Worm (Caenorhabditis elegans): Measurements from ENCODE around the gene cutc-1.
A peak's percentile ranks its signal among the peaks of the same experiment; 100 is the strongest.

The cutc-1 gene

DNA sequence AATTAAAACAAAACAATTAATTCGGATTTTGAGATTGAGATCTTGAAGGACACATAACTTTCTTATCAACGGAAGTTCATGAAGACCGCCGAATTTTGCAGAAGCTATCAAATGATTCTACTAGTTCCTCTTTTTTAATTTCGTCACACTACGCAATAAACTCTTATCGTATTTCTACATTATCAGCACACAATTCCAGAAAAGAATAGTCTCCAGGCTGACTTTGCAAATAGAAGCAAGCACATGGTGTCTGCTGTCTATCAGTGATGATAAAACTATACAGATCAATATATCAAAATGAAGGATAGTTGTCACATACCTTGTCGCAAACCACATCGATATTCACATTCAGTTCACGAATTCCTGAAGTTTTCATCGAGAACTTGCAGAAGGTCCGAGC lies 2.9 kb downstream of the cutc-1 start:
- TF ChIP-seq aly-2 (tag; optimal IDR thresholded peaks at IDR 0.05) (no peak), lsy-12 (tag; optimal IDR thresholded peaks at IDR 0.05) (no peak), nhr-77 (tag; optimal IDR thresholded peaks at IDR 0.05) (no peak), ztf-4 (tag; optimal IDR thresholded peaks at IDR 0.05) (no peak), ceh-82 (tag; optimal IDR thresholded peaks at IDR 0.05) (no peak), nhr-25 (tag; optimal IDR thresholded peaks at IDR 0.05) (no peak), egl-27 (tag; optimal IDR thresholded peaks at IDR 0.05) (no peak), zag-1 (tag; optimal IDR thresholded peaks at IDR 0.05) (no peak), pha-4 (tag; optimal IDR thresholded peaks at IDR 0.05) (peak; percentile 53), nfya-1 (tag; optimal IDR thresholded peaks at IDR 0.05; ENCODE audit: insufficient read depth) (peak; percentile 5), lin-15B (tag; optimal IDR thresholded peaks at IDR 0.05) (no peak), nhr-23 (tag; optimal IDR thresholded peaks at IDR 0.05) (no peak), nhr-28 (tag; optimal IDR thresholded peaks at IDR 0.05) (no peak), pqm-1 (tag; optimal IDR thresholded peaks at IDR 0.05) (peak; percentile 94), elt-1 (tag; optimal IDR thresholded peaks at IDR 0.05) (no peak), nhr-237 (tag; optimal IDR thresholded peaks at IDR 0.05) (no peak), fos-1 (tag; optimal IDR thresholded peaks at IDR 0.05) (no peak), eor-1 (tag; optimal IDR thresholded peaks at IDR 0.05) (no peak), tbx-2 (tag; optimal IDR thresholded peaks at IDR 0.05) (no peak), nhr-67 (tag; optimal IDR thresholded peaks at IDR 0.05) (no peak), unc-39 (tag; optimal IDR thresholded peaks at IDR 0.05) (no peak), skn-1 (tag; optimal IDR thresholded peaks at IDR 0.05) (peak; percentile 13), R02D3.7 (tag; optimal IDR thresholded peaks at IDR 0.05) (no peak), jun-1 (tag; optimal IDR thresholded peaks at IDR 0.05) (peak; percentile 60), elt-2 (tag; optimal IDR thresholded peaks at IDR 0.05) (peak; percentile 95)

DNA sequence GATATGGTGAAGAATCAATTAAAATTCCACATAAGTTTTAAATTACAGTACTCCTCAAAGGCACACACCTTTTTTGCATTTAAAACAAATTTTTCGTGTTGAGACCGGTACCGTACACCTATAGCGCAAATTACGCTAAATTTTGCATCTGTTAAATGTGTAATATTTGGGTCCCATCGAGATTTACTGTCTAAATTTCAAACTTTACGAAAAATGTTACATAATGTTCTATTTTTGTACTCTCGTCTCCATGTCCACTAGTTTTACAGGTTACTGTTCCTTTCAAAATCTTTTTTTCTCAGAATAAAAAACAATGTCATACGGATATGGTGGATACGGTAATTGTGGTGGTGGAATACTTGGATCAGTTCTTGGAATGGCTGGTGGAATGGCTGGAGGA lies 5.0 kb downstream of the cutc-1 start, which contains the start of gene ZK353.2:
TSS of gene ZK353.2 (plus strand) at position 301 of the 400 bp plus-strand sequence.
- TF ChIP-seq nhr-67 (tag; optimal IDR thresholded peaks at IDR 0.05) (no peak), ZK546.5 (tag; optimal IDR thresholded peaks at IDR 0.05) (no peak), ztf-4 (tag; optimal IDR thresholded peaks at IDR 0.05) (no peak), tbx-2 (tag; optimal IDR thresholded peaks at IDR 0.05) (no peak), nhr-11 (tag; optimal IDR thresholded peaks at IDR 0.05) (no peak)

ce11 chrIII:8395685-8396084 lies 7.7 kb downstream of the cutc-1 start, which contains the start of gene ZK353.3:
Gene ZK353.3, plus strand, starts transcription at chrIII:8395985.
- TF ChIP-seq ceh-16 (tag; optimal IDR thresholded peaks at IDR 0.05) (no peak), nhr-12 (tag; optimal IDR thresholded peaks at IDR 0.05) (no peak), snpc-4 (tag; optimal IDR thresholded peaks at IDR 0.05) (no peak), ceh-28 (tag; optimal IDR thresholded peaks at IDR 0.05) (no peak), R02D3.7 (tag; optimal IDR thresholded peaks at IDR 0.05) (no peak), fos-1 (tag; optimal IDR thresholded peaks at IDR 0.05) (no peak), pqm-1 (tag; optimal IDR thresholded peaks at IDR 0.05) (no peak)

ce11 chrIII:8394374-8395302 lies 8.8 kb downstream of the cutc-1 start, which contains the start of gene ZK353.10:
Gene ZK353.10, minus strand, starts transcription at chrIII:8394424.
- TF ChIP-seq mdl-1 (tag; optimal IDR thresholded peaks at IDR 0.05) (no peak), nhr-28 (tag; optimal IDR thresholded peaks at IDR 0.05) (no peak), nfya-1 (tag; optimal IDR thresholded peaks at IDR 0.05; ENCODE audit: insufficient read depth) (no peak), nhr-23 (tag; optimal IDR thresholded peaks at IDR 0.05) (no peak), lin-15B (tag; optimal IDR thresholded peaks at IDR 0.05) (peak; percentile 7), lin-39 (tag; optimal IDR thresholded peaks at IDR 0.05) (peak; percentile 10), skn-1 (tag; optimal IDR thresholded peaks at IDR 0.05) (peak; percentile 39)

DNA sequence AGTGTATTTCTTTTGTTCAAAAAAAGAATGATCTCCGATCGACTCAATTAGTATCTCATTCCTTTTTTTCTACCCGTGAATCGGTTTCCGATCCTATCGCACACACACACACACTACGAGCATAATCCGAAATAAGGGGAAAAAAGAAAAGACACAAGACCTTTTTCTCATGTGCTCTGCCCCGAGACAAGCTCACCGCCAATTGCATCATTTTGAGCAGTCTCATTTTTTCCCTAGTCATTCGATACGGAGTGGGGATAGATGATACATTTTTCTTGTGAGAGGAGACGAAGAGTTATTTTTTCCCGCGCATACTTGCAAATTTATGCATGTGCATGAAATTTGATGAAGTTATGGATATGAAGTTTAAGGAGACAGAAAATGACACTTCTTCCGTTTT lies 11.1 kb downstream of the cutc-1 start:
- TF ChIP-seq nfya-1 (tag; optimal IDR thresholded peaks at IDR 0.05; ENCODE audit: insufficient read depth) (peak; percentile 71), nhr-25 (tag; optimal IDR thresholded peaks at IDR 0.05) (no peak), tbx-2 (tag; optimal IDR thresholded peaks at IDR 0.05) (peak; percentile 10), lin-39 (tag; optimal IDR thresholded peaks at IDR 0.05) (peak; percentile 50), fkh-10 (GFP tag; optimal IDR thresholded peaks at IDR 0.05) (peak; percentile 29), ztf-4 (tag; optimal IDR thresholded peaks at IDR 0.05) (no peak), hmg-11 (tag; optimal IDR thresholded peaks at IDR 0.05) (peak; percentile 38)

Measured in whole organism, L3 larva.